Worm (Caenorhabditis elegans) whole organism, L4 larva: ENCODE results near the gene Y56A3A.2.

Experiments used
- Y75B8A.6 ChIP-seq: fragments of 200-800 bp; sonication (Bioruptor generic); IDR thresholded peaks from 2 replicates; pipeline ENCODE4 v1.3.6; 2022; ENCODE audit warnings: missing genetic modification reagents, missing genetic modification characterization, missing compliant biosample characterization
- dmd-8 ChIP-seq: fragments of 200-800 bp; sonication (Bioruptor generic); IDR thresholded peaks from 2 replicates; pipeline ENCODE4 v1.3.6; 2022; ENCODE audit warnings: missing genetic modification characterization, missing compliant biosample characterization
- fkh-10 ChIP-seq: fragments of 150-350 bp; optimal IDR thresholded peaks from 2 replicates; lab custom pipeline; 2014; ENCODE audit warnings: missing biosample characterization, missing genetic modification reagents, missing genetic modification characterization
- lin-13 ChIP-seq: fragments of 150-350 bp; optimal IDR thresholded peaks from 2 replicates; lab custom pipeline; 2014; ENCODE audit warnings: missing biosample characterization, missing genetic modification reagents, missing genetic modification characterization
- mes-2 ChIP-seq: sonication (generic microtip); optimal IDR thresholded peaks from 2 replicates; lab custom pipeline; 2016; ENCODE audit warnings: missing genotype, mild to moderate bottlenecking, missing genetic modification characterization, missing compliant biosample characterization; ENCODE audit not compliant: poor library complexity, severe bottlenecking
- unc-39 ChIP-seq: sonication (generic microtip); optimal IDR thresholded peaks from 2 replicates; lab custom pipeline; 2017; ENCODE audit warnings: missing biosample characterization, missing genetic modification characterization
- unc-62 ChIP-seq, 3 experiments: fragments of 150-350 bp in 1 of 3; sonication (generic microtip); optimal IDR thresholded peaks in 2 of 3; peaks in 1 of 3; 1 replicate in 1 of 3; 2 replicates in 2 of 3; lab custom pipeline; 2014 to 2017; ENCODE audit warnings: missing biosample characterization in 3 of 3, missing genetic modification characterization in 3 of 3, missing genetic modification reagents in 3 of 3, missing genotype in 1 of 3
- ztf-11 ChIP-seq: fragments of 150-350 bp; optimal IDR thresholded peaks from 2 replicates; lab custom pipeline; 2014; ENCODE audit warnings: missing biosample characterization, missing genetic modification characterization

- TF ChIP-seq ztf-11 (tag; lab: Kevin White, UChicago) (no peak), unc-62 (GFP tag; optimal IDR thresholded peaks at IDR 0.05 in 1 of 2; lab: Kevin White, UChicago) (peak in 1 of 2 experiments; percentile 13), unc-62 (tag; optimal IDR thresholded peaks at IDR 0.05; lab: Kevin White, UChicago) (no peak), lin-13 (GFP tag; lab: Kevin White, UChicago) (no peak), Y75B8A.6 (GFP tag; lab: Robert Waterston, UW) (no peak), unc-39 (tag; lab: Kevin White, UChicago) (no peak), mes-2 (tag; lab: Kevin White, UChicago) (no peak), fkh-10 (no peak), dmd-8 (no peak)
Observed at ce11 chrIII:11909778-11910177, 47.7 kb upstream of the Y56A3A.2 start, which contains the start of gene faah-4.
